Fruit fly (Drosophila melanogaster) Kc167 (cell line): Measurements from ENCODE around the gene CG6066.

ENCODE experiments used
- Myc ChIP-seq: fragments of >200 bp; optimal IDR thresholded peaks from 2 replicates; lab custom pipeline; 2017; ENCODE audit warnings: missing external identifiers
- h ChIP-seq: fragments of >200 bp; optimal IDR thresholded peaks from 3 replicates; lab custom pipeline; 2018; ENCODE audit warnings: missing external identifiers
- psq ChIP-seq: fragments of >200 bp; optimal IDR thresholded peaks from 2 replicates; lab custom pipeline; 2017; ENCODE audit warnings: missing external identifiers

dm6 chr3R:27087549-27087948 is 29.0 kb downstream of the CG6066 start, which contains the start of gene Cpr97Ea:
- TF ChIP-seq psq (lab: Kevin White, UChicago) = no peak
- no peak for TF ChIP-seq Myc (lab: Kevin White, UChicago)
- no peak for TF ChIP-seq h (lab: Kevin White, UChicago)
